Fruit fly (Drosophila melanogaster) whole organism, embryonic: ENCODE data around the gene CG13250.
A peak's percentile ranks its signal among the peaks of the same experiment; 100 is the strongest.

Experiments
- CG10431 ChIP-seq: fragments of 200-800 bp; sonication (Bioruptor generic); optimal IDR thresholded peaks from 3 replicates; lab custom pipeline; 2018; ENCODE audit warnings: missing biosample characterization, mild to moderate bottlenecking, missing genetic modification characterization
- CG10543 ChIP-seq: fragments of 200-800 bp; sonication (Bioruptor generic); optimal IDR thresholded peaks from 3 replicates; lab custom pipeline; 2017; ENCODE audit warnings: missing biosample characterization, mild to moderate bottlenecking, missing genetic modification characterization, moderate library complexity
- CG11093 ChIP-seq: fragments of 200-800 bp; sonication (Bioruptor generic); IDR thresholded peaks from 3 replicates; pipeline ENCODE4 v1.3.6; 2022; ENCODE audit warnings: missing biosample characterization, missing genetic modification characterization
- CG14441 ChIP-seq: fragments of 200-800 bp; sonication (Bioruptor generic); IDR thresholded peaks from 2 replicates; pipeline ENCODE4 v1.3.6; 2022; ENCODE audit warnings: missing biosample characterization, missing genetic modification characterization
- CG16779 ChIP-seq: fragments of 200-800 bp; sonication (Bioruptor generic); IDR thresholded peaks from 2 replicates; pipeline ENCODE4 v1.3.6; 2022; ENCODE audit warnings: missing biosample characterization, missing genetic modification characterization
- CG16863 ChIP-seq: fragments of 200-800 bp; sonication (Bioruptor generic); optimal IDR thresholded peaks from 3 replicates; lab custom pipeline; 2016; ENCODE audit warnings: missing biosample characterization, missing genetic modification characterization
- CG17385 ChIP-seq: fragments of 200-800 bp; sonication (Bioruptor generic); optimal IDR thresholded peaks from 3 replicates; lab custom pipeline; 2018; ENCODE audit warnings: missing biosample characterization, mild to moderate bottlenecking, missing genetic modification characterization
- CG1832 ChIP-seq: fragments of 200-800 bp; sonication (Bioruptor generic); optimal IDR thresholded peaks from 2 replicates; lab custom pipeline; 2017; ENCODE audit warnings: missing biosample characterization, mild to moderate bottlenecking, missing genetic modification characterization, inconsistent platforms
- CG18599 ChIP-seq: fragments of 200-800 bp; sonication (Bioruptor generic); optimal IDR thresholded peaks from 3 replicates; lab custom pipeline; 2017; ENCODE audit warnings: missing biosample characterization, missing genetic modification characterization, mild to moderate bottlenecking, moderate library complexity, missing genetic modification reagents
- CG2116 ChIP-seq: fragments of 200-800 bp; sonication (Bioruptor generic); optimal IDR thresholded peaks from 3 replicates; lab custom pipeline; 2018; ENCODE audit warnings: missing biosample characterization, mild to moderate bottlenecking, missing genetic modification characterization
- CG2199 ChIP-seq: fragments of 200-800 bp; sonication (Bioruptor generic); IDR thresholded peaks from 3 replicates; pipeline ENCODE4 v1.3.6; 2022; ENCODE audit warnings: missing biosample characterization, missing genetic modification characterization
- CG30431 ChIP-seq: fragments of 200-800 bp; sonication (Bioruptor generic); optimal IDR thresholded peaks from 2 replicates; lab custom pipeline; 2017; ENCODE audit warnings: missing biosample characterization, missing genetic modification characterization
- CG3995 ChIP-seq: fragments of 200-800 bp; sonication (Bioruptor generic); optimal IDR thresholded peaks from 3 replicates; lab custom pipeline; 2016; ENCODE audit warnings: missing biosample characterization, missing genetic modification characterization
- CG4707 ChIP-seq: fragments of 200-800 bp; sonication (Bioruptor generic); optimal IDR thresholded peaks from 2 replicates; lab custom pipeline; 2018; ENCODE audit warnings: missing biosample characterization, mild to moderate bottlenecking, missing genetic modification characterization, moderate library complexity
- CG5953 ChIP-seq: fragments of 200-800 bp; sonication (Bioruptor generic); IDR thresholded peaks from 2 replicates; pipeline ENCODE4 v1.3.6; 2022; ENCODE audit warnings: missing biosample characterization, missing genetic modification characterization
- CG7963 ChIP-seq: fragments of 200-800 bp; sonication (Bioruptor generic); IDR thresholded peaks from 3 replicates; pipeline ENCODE4 v1.3.6; 2022; ENCODE audit warnings: missing biosample characterization, missing genetic modification characterization; ENCODE audit not compliant: partially characterized antibody
- CG8359 ChIP-seq: fragments of 200-800 bp; sonication (Bioruptor generic); optimal IDR thresholded peaks from 2 replicates; lab custom pipeline; 2017; ENCODE audit warnings: missing biosample characterization, mild to moderate bottlenecking, missing genetic modification characterization, borderline replicate concordance
- CHES-1-like ChIP-seq: fragments of 200-800 bp; sonication (Bioruptor generic); optimal IDR thresholded peaks from 2 replicates; lab custom pipeline; 2016; ENCODE audit warnings: missing biosample characterization, missing genetic modification characterization
- D ChIP-seq, 2 experiments: fragments of 200-800 bp in 1 of 2; fragments of >200 bp in 1 of 2; sonication (Bioruptor generic) in 1 of 2; optimal IDR thresholded peaks; 2 replicates in 1 of 2; 3 replicates in 1 of 2; lab custom pipeline; 2017; ENCODE audit warnings: mild to moderate bottlenecking in 1 of 2, missing biosample characterization in 1 of 2, missing genetic modification characterization in 1 of 2, missing genetic modification reagents in 1 of 2
- Elba2 ChIP-seq: fragments of 200-800 bp; sonication (Bioruptor generic); optimal IDR thresholded peaks from 3 replicates; lab custom pipeline; 2016; ENCODE audit warnings: missing biosample characterization, missing genetic modification characterization
- Nf-YC ChIP-seq: fragments of 200-800 bp; optimal IDR thresholded peaks from 3 replicates; lab custom pipeline; 2019; ENCODE audit warnings: missing biosample characterization, mild to moderate bottlenecking, missing genetic modification characterization, moderate library complexity
- NfI ChIP-seq: fragments of 200-800 bp; sonication (Bioruptor generic); optimal IDR thresholded peaks from 3 replicates; lab custom pipeline; 2018; ENCODE audit warnings: missing biosample characterization, mild to moderate bottlenecking, missing genetic modification characterization, moderate library complexity
- Oli ChIP-seq: fragments of 200-800 bp; sonication (Bioruptor generic); optimal IDR thresholded peaks from 2 replicates; lab custom pipeline; 2018; ENCODE audit warnings: missing biosample characterization, mild to moderate bottlenecking, missing genetic modification characterization, moderate library complexity
- PHDP ChIP-seq: fragments of 200-800 bp; sonication (Bioruptor generic); optimal IDR thresholded peaks from 3 replicates; lab custom pipeline; 2018; ENCODE audit warnings: missing biosample characterization, mild to moderate bottlenecking, missing genetic modification characterization, moderate library complexity
- Six4 ChIP-seq: fragments of 200-800 bp; sonication (Bioruptor generic); optimal IDR thresholded peaks from 2 replicates; lab custom pipeline; 2016; ENCODE audit warnings: missing biosample characterization, missing genetic modification characterization
- Vsx1 ChIP-seq: fragments of 200-800 bp; sonication (Bioruptor generic); optimal IDR thresholded peaks from 2 replicates; lab custom pipeline; 2017; ENCODE audit warnings: missing biosample characterization, mild to moderate bottlenecking, missing genetic modification characterization, missing genetic modification reagents
- Xbp1 ChIP-seq: fragments of 200-800 bp; sonication (Bioruptor generic); optimal IDR thresholded peaks from 3 replicates; lab custom pipeline; 2016; ENCODE audit warnings: missing biosample characterization, mild to moderate bottlenecking, missing genetic modification characterization
- YL-1 ChIP-seq: fragments of 200-800 bp; sonication (Bioruptor generic); optimal IDR thresholded peaks from 3 replicates; lab custom pipeline; 2017; ENCODE audit warnings: missing biosample characterization, mild to moderate bottlenecking, missing genetic modification characterization
- cas ChIP-seq: fragments of 200-800 bp; sonication (Bioruptor generic); IDR thresholded peaks from 2 replicates; pipeline ENCODE4 v1.3.6; 2022; ENCODE audit warnings: missing biosample characterization, missing genetic modification characterization
- caup ChIP-seq: fragments of 200-800 bp; sonication (Bioruptor generic); optimal IDR thresholded peaks from 3 replicates; lab custom pipeline; 2017; ENCODE audit warnings: missing biosample characterization, mild to moderate bottlenecking, missing genetic modification characterization, moderate library complexity; ENCODE audit not compliant: severe bottlenecking
- ems ChIP-seq: fragments of 200-800 bp; sonication (Bioruptor generic); optimal IDR thresholded peaks from 3 replicates; lab custom pipeline; 2016; ENCODE audit warnings: missing biosample characterization, missing genetic modification characterization
- fd96Cb ChIP-seq: fragments of 200-800 bp; sonication (Bioruptor generic); optimal IDR thresholded peaks from 2 replicates; lab custom pipeline; 2018; ENCODE audit warnings: missing biosample characterization, mild to moderate bottlenecking, missing genetic modification characterization, moderate library complexity
- grn ChIP-seq: fragments of 200-800 bp; sonication (Bioruptor generic); optimal IDR thresholded peaks from 3 replicates; lab custom pipeline; 2017; ENCODE audit warnings: missing biosample characterization, missing genetic modification characterization
- hth ChIP-seq: fragments of >200 bp; optimal IDR thresholded peaks from 2 replicates; lab custom pipeline; 2017; ENCODE audit warnings: inconsistent platforms
- inv ChIP-seq: fragments of 200-800 bp; sonication (Bioruptor generic); IDR thresholded peaks from 2 replicates; pipeline ENCODE4 v1.3.6; 2022; ENCODE audit warnings: missing biosample characterization, missing genetic modification characterization; ENCODE audit not compliant: partially characterized antibody
- lilli ChIP-seq: fragments of 200-800 bp; sonication (Bioruptor generic); optimal IDR thresholded peaks from 3 replicates; lab custom pipeline; 2016; ENCODE audit warnings: missing biosample characterization, missing genetic modification characterization
- nom ChIP-seq: fragments of 200-800 bp; sonication (Bioruptor generic); optimal IDR thresholded peaks from 2 replicates; lab custom pipeline; 2017; ENCODE audit warnings: missing biosample characterization, missing genetic modification characterization, mild to moderate bottlenecking, moderate library complexity, missing genetic modification reagents
- odd ChIP-seq: fragments of 200-800 bp; sonication (Bioruptor generic); optimal IDR thresholded peaks from 2 replicates; lab custom pipeline; 2017; ENCODE audit warnings: missing biosample characterization, mild to moderate bottlenecking, missing genetic modification characterization
- p53 ChIP-seq: fragments of 200-800 bp; sonication (Bioruptor generic); optimal IDR thresholded peaks from 2 replicates; lab custom pipeline; 2016; ENCODE audit warnings: missing biosample characterization, missing genetic modification characterization
- psq ChIP-seq: fragments of 200-800 bp; sonication (Bioruptor generic); optimal IDR thresholded peaks from 2 replicates; lab custom pipeline; 2017; ENCODE audit warnings: missing biosample characterization, missing genetic modification characterization
- run ChIP-seq: fragments of 200-800 bp; sonication (Bioruptor generic); optimal IDR thresholded peaks from 3 replicates; lab custom pipeline; 2018; ENCODE audit warnings: missing biosample characterization, mild to moderate bottlenecking, missing genetic modification characterization
- salm ChIP-seq: fragments of 200-800 bp; sonication (Bioruptor generic); optimal IDR thresholded peaks from 2 replicates; lab custom pipeline; 2018; ENCODE audit warnings: missing biosample characterization, mild to moderate bottlenecking, missing genetic modification characterization
- shn ChIP-seq: fragments of 200-800 bp; sonication (Bioruptor generic); optimal IDR thresholded peaks from 3 replicates; lab custom pipeline; 2016; ENCODE audit warnings: missing biosample characterization, missing genetic modification characterization
- slou ChIP-seq: fragments of 200-800 bp; sonication (Bioruptor generic); optimal IDR thresholded peaks from 3 replicates; lab custom pipeline; 2016; ENCODE audit warnings: missing biosample characterization, missing genetic modification characterization
- ttk ChIP-seq: fragments of 200-800 bp; sonication (Bioruptor generic); IDR thresholded peaks from 2 replicates; pipeline ENCODE4 v2.1.2; 2022; ENCODE audit warnings: missing biosample characterization, missing genetic modification characterization
- tx ChIP-seq: fragments of 200-800 bp; sonication (Bioruptor generic); optimal IDR thresholded peaks from 2 replicates; lab custom pipeline; 2016; ENCODE audit warnings: missing biosample characterization, missing genetic modification characterization
- unc-4 ChIP-seq: fragments of 200-800 bp; sonication (Bioruptor generic); IDR thresholded peaks from 2 replicates; pipeline ENCODE4 v1.3.6; 2022; ENCODE audit warnings: missing biosample characterization, missing genetic modification characterization; ENCODE audit not compliant: partially characterized antibody
- yki ChIP-seq: fragments of >200 bp; optimal IDR thresholded peaks from 3 replicates; lab custom pipeline; 2018

Gene CG13250

DNA sequence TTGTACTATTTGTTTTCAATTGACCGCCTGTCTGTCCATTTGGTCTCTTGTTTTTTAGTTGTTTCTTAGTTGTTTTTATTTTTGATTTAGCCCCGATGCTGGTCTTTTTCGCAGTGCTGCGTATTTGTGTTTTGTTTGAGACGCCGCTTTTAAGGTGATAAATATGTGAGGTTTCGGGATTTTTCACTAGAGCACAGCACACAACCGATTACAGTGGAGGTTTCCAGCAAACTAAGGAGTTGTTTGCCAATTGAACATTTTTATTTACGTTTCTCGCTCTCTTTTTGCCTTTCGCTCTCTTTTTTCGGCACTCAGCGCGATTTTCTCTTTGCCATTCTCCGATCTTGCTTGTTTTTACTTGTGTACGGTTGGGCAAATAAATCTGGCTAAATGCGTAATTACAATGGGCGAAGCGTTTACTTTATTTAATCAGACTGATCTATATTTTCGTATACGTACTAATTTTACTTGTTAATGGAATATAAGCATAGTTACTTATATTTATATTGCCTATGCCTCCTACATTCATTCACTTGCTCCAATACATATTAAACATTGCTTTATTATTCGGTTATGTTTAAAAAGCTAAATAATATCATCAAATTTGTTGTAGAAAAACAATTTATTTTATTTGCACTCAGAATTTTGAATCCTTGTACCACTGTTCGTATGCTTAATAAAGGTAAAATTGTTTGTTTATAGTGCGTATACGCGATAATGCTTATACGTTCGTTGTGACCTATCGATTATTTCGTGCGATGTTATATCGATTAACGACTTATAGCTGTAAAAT is 6.9 kb downstream of the CG13250 start, which contains the start of gene Rcd2 (continued):
- TF ChIP-seq slou (GFP tag; lab: Kevin White, UChicago) (peak; percentile 31), CG10431 (no peak), Vsx1 (GFP tag; lab: Kevin White, UChicago) (peak; percentile 74), CG3995 (GFP tag; lab: Kevin White, UChicago) (no peak), NfI (peak; percentile 82), CG16863 (no peak), yki (lab: Kevin White, UChicago) (no peak), CG18599 (GFP tag; lab: Kevin White, UChicago) (peak; percentile 91), unc-4 (GFP tag; lab: Robert Waterston, UW) (peak; percentile 89), Xbp1 (GFP tag; lab: Kevin White, UChicago) (peak; percentile 51), CG16779 (GFP tag; lab: Robert Waterston, UW) (0 out of 2 replicates have a peak, but pooled peaks have one; percentile 3), CG2116 (GFP tag; lab: Kevin White, UChicago) (peak; percentile 32), shn (peak; percentile 1), D (optimal IDR thresholded peaks at IDR 0.05; lab: Kevin White, UChicago) (no peak), D (GFP tag; optimal IDR thresholded peaks at IDR 0.05; lab: Kevin White, UChicago) (peak; percentile 15), Six4 (no peak), cas (GFP tag; lab: Robert Waterston, UW) (peak; percentile 68), YL-1 (GFP tag; lab: Kevin White, UChicago) (peak; percentile 49), Nf-YC (tag; lab: Kevin White, UChicago) (peak; percentile 86), CG17385 (GFP tag; lab: Kevin White, UChicago) (peak; percentile 80), salm (tag; lab: Kevin White, UChicago) (peak; percentile 85), Oli (peak; percentile 80), CG4707 (GFP tag; lab: Kevin White, UChicago) (peak; percentile 58), tx (GFP tag; lab: Kevin White, UChicago) (peak; percentile 40), CG7963 (peak; percentile 64), CG14441 (peak; percentile 80), odd (GFP tag; lab: Kevin White, UChicago) (peak; percentile 88), CG11093 (GFP tag; lab: Robert Waterston, UW) (no peak; the same call in 2 of the 3 replicates), CG8359 (peak; percentile 29), PHDP (tag; lab: Kevin White, UChicago) (peak; percentile 94), inv (GFP tag; lab: Robert Waterston, UW) (peak; percentile 74), CG5953 (GFP tag; lab: Robert Waterston, UW) (no peak), CG1832 (GFP tag; lab: Kevin White, UChicago) (no peak), nom (GFP tag; lab: Kevin White, UChicago) (peak; percentile 44), ems (peak; percentile 64), psq (GFP tag; lab: Kevin White, UChicago) (peak; percentile 47), CG30431 (GFP tag; lab: Kevin White, UChicago) (no peak), p53 (no peak), grn (GFP tag; lab: Kevin White, UChicago) (no peak), lilli (GFP tag; lab: Kevin White, UChicago) (peak; percentile 69), run (tag; lab: Kevin White, UChicago) (peak; percentile 89), CHES-1-like (GFP tag; lab: Kevin White, UChicago) (peak; percentile 56), fd96Cb (tag; lab: Kevin White, UChicago) (peak; percentile 70), Elba2 (GFP tag; lab: Kevin White, UChicago) (no peak), CG2199 (GFP tag; lab: Robert Waterston, UW) (no peak), caup (peak; percentile 88), hth (lab: Kevin White, UChicago) (no peak), ttk (GFP tag; lab: Robert Waterston, UW) (no peak), CG10543 (peak; percentile 93)
